In genomic region chr3L:9424528-9424911, dm6 we compare ENCODE assay signal across 5 fruit fly cellular contexts.
A peak's percentile ranks its signal among the peaks of the same experiment; 100 is the strongest.
TF ChIP-seq lines count a peak whose summit lies in the region.

No protein-coding gene starts in this region.

- TF ChIP-seq CTCF in whole organism, embryonic (GFP tag; optimal IDR thresholded peaks at IDR 0.05; lab: Kevin White, UChicago), result no peak

TF ChIP-seq in whole organism, adult, 20 proteins besides CTCF, POLR2A, EP300 and RAD21:
- TF ChIP-seq Clk (GFP tag; optimal IDR thresholded peaks at IDR 0.05; lab: Kevin White, UChicago), result no peak
- peak in 1 of 2 experiments; percentile 78 for TF ChIP-seq cnc (optimal IDR thresholded peaks at IDR 0.05; lab: Kevin White, UChicago)
- peak; percentile 36 for TF ChIP-seq CG7045 (GFP tag; optimal IDR thresholded peaks at IDR 0.05; lab: Kevin White, UChicago)
- TF ChIP-seq CG14711 (tag; optimal IDR thresholded peaks at IDR 0.05; lab: Kevin White, UChicago), result peak; percentile 57
- TF ChIP-seq cic (GFP tag; optimal IDR thresholded peaks at IDR 0.05; lab: Kevin White, UChicago), result no peak
- no peak for TF ChIP-seq Crg-1 (GFP tag; optimal IDR thresholded peaks at IDR 0.05; lab: Kevin White, UChicago)
- no peak for TF ChIP-seq tj (GFP tag; optimal IDR thresholded peaks at IDR 0.05; lab: Kevin White, UChicago)
- TF ChIP-seq CG5204 (GFP tag; optimal IDR thresholded peaks at IDR 0.05; lab: Kevin White, UChicago), result no peak
- TF ChIP-seq CG1620 (GFP tag; optimal IDR thresholded peaks at IDR 0.05; lab: Kevin White, UChicago), result no peak
- peak; percentile 65 for TF ChIP-seq CG33017 (tag; optimal IDR thresholded peaks at IDR 0.05; lab: Kevin White, UChicago)
- peak; percentile 97 for TF ChIP-seq kay (GFP tag; lab: Kevin White, UChicago; ENCODE audit: borderline replicate concordance)
- TF ChIP-seq CG11617 (GFP tag; optimal IDR thresholded peaks at IDR 0.05; lab: Kevin White, UChicago), result peak; percentile 32
- TF ChIP-seq CG12768 (GFP tag; optimal IDR thresholded peaks at IDR 0.05; lab: Kevin White, UChicago), result peak; percentile 18
- TF ChIP-seq CG7101 (tag; optimal IDR thresholded peaks at IDR 0.05; lab: Kevin White, UChicago), result peak; percentile 10
- TF ChIP-seq bab1 (GFP tag; optimal IDR thresholded peaks at IDR 0.05; lab: Kevin White, UChicago), result no peak
- TF ChIP-seq pad (GFP tag; optimal IDR thresholded peaks at IDR 0.05; lab: Kevin White, UChicago), result no peak
- no peak for TF ChIP-seq toe (GFP tag; optimal IDR thresholded peaks at IDR 0.05; lab: Kevin White, UChicago)

TF ChIP-seq in whole organism, embryonic, 481 proteins besides CTCF, POLR2A, EP300 and RAD21 (continues in another document):
- TF ChIP-seq gcm (GFP tag; optimal IDR thresholded peaks at IDR 0.05; lab: Kevin White, UChicago), result peak; percentile 33
- TF ChIP-seq ken (GFP tag; IDR thresholded peaks at IDR 0.05; lab: Robert Waterston, UW), result no peak
- TF ChIP-seq ase (GFP tag; IDR thresholded peaks at IDR 0.05; lab: Robert Waterston, UW), result no peak
- TF ChIP-seq cas (GFP tag; IDR thresholded peaks at IDR 0.05; lab: Robert Waterston, UW), result no peak
- TF ChIP-seq CG9817 (tag; optimal IDR thresholded peaks at IDR 0.05; lab: Kevin White, UChicago), result no peak
- no peak for TF ChIP-seq zfh1 (GFP tag; IDR thresholded peaks at IDR 0.05; lab: Robert Waterston, UW)
- TF ChIP-seq Stat92E (GFP tag; optimal IDR thresholded peaks at IDR 0.05; lab: Kevin White, UChicago), result no peak
- TF ChIP-seq CG31388 (GFP tag; optimal IDR thresholded peaks at IDR 0.05; lab: Kevin White, UChicago), result no peak
- TF ChIP-seq CG4328 (GFP tag; optimal IDR thresholded peaks at IDR 0.05; lab: Kevin White, UChicago), result no peak
- no peak for TF ChIP-seq CG2202 (tag; optimal IDR thresholded peaks at IDR 0.05; lab: Kevin White, UChicago)
- no peak for TF ChIP-seq Jarid2 (GFP tag; optimal IDR thresholded peaks at IDR 0.05; lab: Kevin White, UChicago)
- peak; percentile 15 for TF ChIP-seq Asciz (GFP tag; optimal IDR thresholded peaks at IDR 0.05; lab: Kevin White, UChicago)
- no peak for TF ChIP-seq chif (GFP tag; optimal IDR thresholded peaks at IDR 0.05; lab: Kevin White, UChicago)
- TF ChIP-seq prd (optimal IDR thresholded peaks at IDR 0.05; lab: Kevin White, UChicago), result no peak
- no peak for TF ChIP-seq prd (GFP tag; IDR thresholded peaks at IDR 0.05; lab: Robert Waterston, UW)
- no peak for TF ChIP-seq fu2 (GFP tag; optimal IDR thresholded peaks at IDR 0.05; lab: Kevin White, UChicago)
- TF ChIP-seq CG3281 (GFP tag; optimal IDR thresholded peaks at IDR 0.05; lab: Kevin White, UChicago), result peak; percentile 39
- TF ChIP-seq shn (GFP tag; optimal IDR thresholded peaks at IDR 0.05; lab: Kevin White, UChicago), result no peak
- no peak for TF ChIP-seq abd-A (tag; optimal IDR thresholded peaks at IDR 0.05; lab: Kevin White, UChicago)
- peak; percentile 2 for TF ChIP-seq CG11723 (GFP tag; optimal IDR thresholded peaks at IDR 0.05; lab: Kevin White, UChicago)
- TF ChIP-seq seq (GFP tag; IDR thresholded peaks at IDR 0.05; lab: Robert Waterston, UW), result peak; percentile 65

TF ChIP-seq in whole organism, prepupa, 60 proteins besides CTCF, POLR2A, EP300 and RAD21 (continues in another document):
- no peak for TF ChIP-seq Hr39 (GFP tag; optimal IDR thresholded peaks at IDR 0.05; lab: Kevin White, UChicago)
- no peak for TF ChIP-seq CG6808 (GFP tag; optimal IDR thresholded peaks at IDR 0.05; lab: Kevin White, UChicago)
- TF ChIP-seq Sox14 (GFP tag; optimal IDR thresholded peaks at IDR 0.05; lab: Kevin White, UChicago), result peak; percentile 7
- no peak for TF ChIP-seq CG16779 (tag; optimal IDR thresholded peaks at IDR 0.05; lab: Kevin White, UChicago)
- peak; percentile 27 for TF ChIP-seq Eip75B (GFP tag; optimal IDR thresholded peaks at IDR 0.05; lab: Kevin White, UChicago)
- peak; percentile 40 for TF ChIP-seq Smox (GFP tag; optimal IDR thresholded peaks at IDR 0.05; lab: Kevin White, UChicago)
- no peak for TF ChIP-seq achi (GFP tag; optimal IDR thresholded peaks at IDR 0.05; lab: Kevin White, UChicago)
- TF ChIP-seq Ets96B (tag; optimal IDR thresholded peaks at IDR 0.05; lab: Kevin White, UChicago), result peak; percentile 22
- TF ChIP-seq CG9139 (GFP tag; optimal IDR thresholded peaks at IDR 0.05; lab: Kevin White, UChicago), result no peak
- TF ChIP-seq CG34406 (GFP tag; optimal IDR thresholded peaks at IDR 0.05; lab: Kevin White, UChicago), result peak; percentile 27
- TF ChIP-seq CG11762 (GFP tag; optimal IDR thresholded peaks at IDR 0.05; lab: Kevin White, UChicago; ENCODE audit: insufficient read depth), result no peak
- peak; percentile 13 for TF ChIP-seq CG6792 (GFP tag; optimal IDR thresholded peaks at IDR 0.05; lab: Kevin White, UChicago)
- peak; percentile 4 for TF ChIP-seq CG8632 (GFP tag; optimal IDR thresholded peaks at IDR 0.05; lab: Kevin White, UChicago)
- no peak for TF ChIP-seq CG10631 (GFP tag; optimal IDR thresholded peaks at IDR 0.05; lab: Kevin White, UChicago)
- TF ChIP-seq cyc (GFP tag; optimal IDR thresholded peaks at IDR 0.05; lab: Kevin White, UChicago), result no peak
- peak; percentile 47 for TF ChIP-seq esn (GFP tag; optimal IDR thresholded peaks at IDR 0.05; lab: Kevin White, UChicago)
- TF ChIP-seq Eip78C (GFP tag; lab: Kevin White, UChicago), result peak; percentile 84
- TF ChIP-seq CG6276 (GFP tag; optimal IDR thresholded peaks at IDR 0.05; lab: Kevin White, UChicago), result peak; percentile 24
- no peak for TF ChIP-seq Hr38 (GFP tag; optimal IDR thresholded peaks at IDR 0.05; lab: Kevin White, UChicago)
- peak; percentile 58; the same call in 1 of the 2 replicates for TF ChIP-seq CG15336 (GFP tag; IDR thresholded peaks at IDR 0.05; lab: Robert Waterston, UW)

TF ChIP-seq in whole organism, pupa, 21 proteins besides CTCF, POLR2A, EP300 and RAD21:
- peak; percentile 49 for TF ChIP-seq CG8301 (tag; optimal IDR thresholded peaks at IDR 0.05; lab: Kevin White, UChicago)
- 0 out of 2 replicates have a peak, but pooled peaks have one; percentile 29 for TF ChIP-seq CG12605 (GFP tag; IDR thresholded peaks at IDR 0.05; lab: Robert Waterston, UW)
- TF ChIP-seq CG34367 (tag; optimal IDR thresholded peaks at IDR 0.05; lab: Kevin White, UChicago), result no peak
- TF ChIP-seq Ets98B (GFP tag; IDR thresholded peaks at IDR 0.05; lab: Robert Waterston, UW), result peak; percentile 57; the same call in 1 of the 2 replicates
- TF ChIP-seq gl (tag; optimal IDR thresholded peaks at IDR 0.05; lab: Kevin White, UChicago), result no peak
- no peak for TF ChIP-seq CG13204 (GFP tag; optimal IDR thresholded peaks at IDR 0.05; lab: Kevin White, UChicago)
- peak; percentile 58 for TF ChIP-seq CG17806 (tag; optimal IDR thresholded peaks at IDR 0.05; lab: Kevin White, UChicago)
- no peak for TF ChIP-seq fd96Ca (GFP tag; IDR thresholded peaks at IDR 0.05; lab: Robert Waterston, UW)
- TF ChIP-seq D1 (tag; optimal IDR thresholded peaks at IDR 0.05; lab: Kevin White, UChicago), result peak; percentile 4
- TF ChIP-seq CG10348 (GFP tag; IDR thresholded peaks at IDR 0.05; lab: Robert Waterston, UW), result no peak
- peak; percentile 35 for TF ChIP-seq Pif1A (GFP tag; optimal IDR thresholded peaks at IDR 0.05; lab: Kevin White, UChicago)
- peak; percentile 43; the same call in 1 of the 3 replicates for TF ChIP-seq CG4496 (GFP tag; IDR thresholded peaks at IDR 0.05; lab: Robert Waterston, UW)
- TF ChIP-seq EcR (GFP tag; optimal IDR thresholded peaks at IDR 0.05; lab: Kevin White, UChicago), result no peak
- peak; percentile 24 for TF ChIP-seq Snoo (tag; optimal IDR thresholded peaks at IDR 0.05; lab: Kevin White, UChicago)
- peak; percentile 9 for TF ChIP-seq CG15710 (tag; optimal IDR thresholded peaks at IDR 0.05; lab: Kevin White, UChicago)
- TF ChIP-seq CG32121 (GFP tag; IDR thresholded peaks at IDR 0.05; lab: Robert Waterston, UW), result 0 out of 2 replicates have a peak, but pooled peaks have one; percentile 26
- peak; percentile 9 for TF ChIP-seq CG8159 (tag; optimal IDR thresholded peaks at IDR 0.05; lab: Kevin White, UChicago)
- peak; percentile 12 for TF ChIP-seq CG9948 (tag; optimal IDR thresholded peaks at IDR 0.05; lab: Kevin White, UChicago)
- peak; percentile 42 for TF ChIP-seq CG14655 (GFP tag; optimal IDR thresholded peaks at IDR 0.05; lab: Kevin White, UChicago)

TF ChIP-seq in whole organism, wandering third instar larva, 38 proteins besides CTCF, POLR2A, EP300 and RAD21:
- TF ChIP-seq sage (GFP tag; optimal IDR thresholded peaks at IDR 0.05; lab: Kevin White, UChicago), result peak; percentile 8
- peak in 1 of 2 experiments; percentile 14 for TF ChIP-seq foxo (GFP tag; optimal IDR thresholded peaks at IDR 0.05; lab: Kevin White, UChicago)
- TF ChIP-seq Sp1 (GFP tag; optimal IDR thresholded peaks at IDR 0.05; lab: Kevin White, UChicago), result peak; percentile 4
- TF ChIP-seq OdsH (GFP tag; optimal IDR thresholded peaks at IDR 0.05; lab: Kevin White, UChicago), result peak; percentile 8
- TF ChIP-seq br (GFP tag; optimal IDR thresholded peaks at IDR 0.05; lab: Kevin White, UChicago), result no peak
- TF ChIP-seq Vsx2 (GFP tag; optimal IDR thresholded peaks at IDR 0.05; lab: Kevin White, UChicago; ENCODE audit: partially characterized antibody), result no peak
- TF ChIP-seq brk (GFP tag; optimal IDR thresholded peaks at IDR 0.05; lab: Kevin White, UChicago), result peak; percentile 62
- TF ChIP-seq GATAd (GFP tag; optimal IDR thresholded peaks at IDR 0.05; lab: Kevin White, UChicago), result no peak
- no peak for TF ChIP-seq jim (GFP tag; optimal IDR thresholded peaks at IDR 0.05; lab: Kevin White, UChicago)
- no peak for TF ChIP-seq Abd-B (GFP tag; optimal IDR thresholded peaks at IDR 0.05; lab: Kevin White, UChicago)
- TF ChIP-seq dsf (GFP tag; optimal IDR thresholded peaks at IDR 0.05; lab: Kevin White, UChicago; ENCODE audit: borderline replicate concordance), result no peak
